Worm (Caenorhabditis elegans): Measurements from ENCODE around the gene aff-1.

ce11 chrII:6823912-6824311, 39.6 kb downstream of the aff-1 start:
- TF ChIP-seq ref-1 (GFP tag; conservative IDR thresholded peaks at IDR 0.05) (no peak), ztf-23 (GFP tag; IDR thresholded peaks at IDR 0.05) (no peak)

Measured in whole organism, midembryonic.